Fruit fly (Drosophila melanogaster): ENCODE data around the gene CG5880.
A peak's percentile ranks its signal among the peaks of the same experiment; 100 is the strongest.

The CG5880 gene

DNA sequence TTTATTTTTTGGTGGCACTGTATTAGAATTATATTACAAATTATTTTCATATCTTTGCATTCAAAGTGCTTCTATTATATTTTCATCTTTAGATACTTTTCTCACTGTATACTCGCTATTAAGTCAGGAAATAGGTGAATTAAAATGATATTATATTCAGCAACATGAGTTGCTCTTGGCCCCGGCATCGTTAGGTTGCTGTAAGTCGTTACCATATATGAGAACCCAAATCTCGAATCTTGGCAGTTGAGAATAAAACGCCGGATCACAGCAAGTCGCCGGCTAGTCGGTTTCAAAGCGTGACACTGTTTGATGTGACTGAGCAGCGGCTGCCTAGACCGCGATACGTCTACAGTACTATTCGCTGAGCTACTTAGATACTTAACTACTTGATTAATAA, 22.3 kb upstream of the CG5880 start, which contains the start of gene CG14259:
TSS of gene CG14259 (plus strand) at position 301 of the 400 bp plus-strand sequence.
- TF ChIP-seq Sry-β (GFP tag; optimal IDR thresholded peaks at IDR 0.05) (no peak), Xbp1 (GFP tag; optimal IDR thresholded peaks at IDR 0.05) (no peak), Ets65A (GFP tag) (peak; percentile 86), HLH54F (GFP tag; optimal IDR thresholded peaks at IDR 0.05) (no peak), slp2 (GFP tag; optimal IDR thresholded peaks at IDR 0.05) (no peak), Nf-YC (tag; optimal IDR thresholded peaks at IDR 0.05) (no peak), NK7.1 (GFP tag; optimal IDR thresholded peaks at IDR 0.05) (no peak), Hey (tag; optimal IDR thresholded peaks at IDR 0.05) (no peak)

DNA sequence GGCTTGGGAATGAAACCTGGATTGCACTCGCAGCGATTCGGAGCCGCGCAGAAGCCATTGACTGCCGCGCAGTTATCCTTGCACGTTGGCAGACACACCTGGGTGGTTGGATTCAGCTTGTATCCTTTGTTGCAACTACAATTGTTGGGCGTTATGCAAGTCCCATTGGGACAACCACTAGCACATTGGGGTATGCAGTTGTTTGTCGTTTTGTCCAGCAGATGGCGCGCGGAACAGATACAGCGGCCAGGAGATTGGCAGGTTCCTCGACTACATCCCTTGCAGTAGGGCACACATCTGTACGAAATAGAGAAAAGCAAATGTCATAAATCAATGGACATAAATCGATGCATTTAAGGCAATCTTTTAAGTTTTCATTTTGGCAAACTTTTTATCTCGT, 17.9 kb upstream of the CG5880 start:
- no peak for TF ChIP-seq dati (GFP tag; IDR thresholded peaks at IDR 0.05)
- peak; percentile 70 for TF ChIP-seq CTCF (GFP tag; optimal IDR thresholded peaks at IDR 0.05)
- no peak for TF ChIP-seq CG4617 (GFP tag; optimal IDR thresholded peaks at IDR 0.05; ENCODE audit: borderline replicate concordance)
- TF ChIP-seq hkb (optimal IDR thresholded peaks at IDR 0.05) = no peak
- TF ChIP-seq hkb (GFP tag; IDR thresholded peaks at IDR 0.05) = no peak
- TF ChIP-seq oc (tag; optimal IDR thresholded peaks at IDR 0.05) = no peak

DNA sequence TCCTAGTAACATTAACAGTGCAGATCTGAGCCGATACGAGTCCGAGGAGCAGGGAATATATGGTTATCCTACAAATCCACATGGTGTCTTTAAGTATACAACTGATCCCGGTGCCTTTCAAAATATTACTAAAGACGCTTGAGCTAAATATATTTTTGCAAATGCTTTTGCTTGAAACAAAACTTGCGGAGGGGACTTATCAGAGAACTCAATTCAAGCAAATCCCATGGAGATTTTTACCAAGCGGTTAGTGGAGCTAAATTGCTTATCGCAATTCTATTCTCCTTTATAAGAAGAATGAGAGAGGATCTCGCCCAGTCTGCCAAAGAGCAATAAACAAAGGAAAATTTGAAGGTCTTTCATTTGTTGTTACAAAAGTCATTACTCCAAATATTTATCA, 17.0 kb upstream of the CG5880 start, which contains the start of gene eater:
TSS of gene eater (minus strand) at position 101 of the 400 bp plus-strand sequence.
- TF ChIP-seq CG7372 (GFP tag; IDR thresholded peaks at IDR 0.05) (no peak), slbo (GFP tag; IDR thresholded peaks at IDR 0.05) (no peak), CG10979 (tag; optimal IDR thresholded peaks at IDR 0.05) (no peak), Dp (GFP tag; optimal IDR thresholded peaks at IDR 0.05) (no peak), CG9727 (GFP tag; optimal IDR thresholded peaks at IDR 0.05) (no peak), CG9797 (GFP tag; optimal IDR thresholded peaks at IDR 0.05) (no peak), vnd (GFP tag; IDR thresholded peaks at IDR 0.05; ENCODE audit: partially characterized antibody) (no peak), MESR4 (GFP tag; optimal IDR thresholded peaks at IDR 0.05) (no peak), CG15073 (GFP tag; optimal IDR thresholded peaks at IDR 0.05) (no peak), mam (GFP tag; optimal IDR thresholded peaks at IDR 0.05) (no peak), HmgD (GFP tag; optimal IDR thresholded peaks at IDR 0.05) (no peak), her (GFP tag; optimal IDR thresholded peaks at IDR 0.05) (no peak), ham (GFP tag; IDR thresholded peaks at IDR 0.05) (no peak), chn (GFP tag; optimal IDR thresholded peaks at IDR 0.05) (no peak), Lim3 (GFP tag; IDR thresholded peaks at IDR 0.05) (no peak), CG4617 (GFP tag; optimal IDR thresholded peaks at IDR 0.05; ENCODE audit: borderline replicate concordance) (no peak), CG10565 (GFP tag; optimal IDR thresholded peaks at IDR 0.05) (no peak), chm (GFP tag; IDR thresholded peaks at IDR 0.05) (no peak), gro (GFP tag; optimal IDR thresholded peaks at IDR 0.05) (no peak), sens-2 (GFP tag; IDR thresholded peaks at IDR 0.05) (no peak)

DNA sequence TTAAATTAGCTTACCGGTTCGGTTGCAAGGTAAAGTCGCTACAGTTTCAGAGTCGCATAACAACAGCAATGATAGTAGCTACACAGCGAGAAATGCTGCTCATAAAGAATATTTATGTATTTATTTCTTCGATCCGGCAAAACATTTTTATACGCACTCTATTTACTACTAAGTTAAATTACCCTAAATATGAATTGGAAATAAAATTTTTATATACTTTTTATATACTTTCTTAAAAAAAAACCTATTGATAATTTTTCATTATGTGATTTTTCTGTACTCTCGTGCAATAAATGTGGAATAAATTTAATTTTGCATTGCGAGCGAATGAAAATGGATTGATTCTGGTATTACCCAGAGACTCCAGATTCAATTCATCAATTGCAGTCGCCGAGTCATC, 15.6 kb upstream of the CG5880 start, which contains the start of gene Jhbp11:
TSS of gene Jhbp11 (plus strand) at position 301 of the 400 bp plus-strand sequence.
- TF ChIP-seq sens (GFP tag) = peak; percentile 7
- TF ChIP-seq nerfin-1 (tag; optimal IDR thresholded peaks at IDR 0.05) = no peak
- TF ChIP-seq lola (GFP tag; optimal IDR thresholded peaks at IDR 0.05) = no peak
- no peak for TF ChIP-seq CG8359 (GFP tag; optimal IDR thresholded peaks at IDR 0.05; ENCODE audit: borderline replicate concordance)
- no peak for TF ChIP-seq onecut (GFP tag; IDR thresholded peaks at IDR 0.05)

Measured in whole organism, embryonic.